Fruit fly (Drosophila melanogaster) whole organism, embryonic: ENCODE measurements around the gene CG13258.
A peak's percentile ranks its signal among the peaks of the same experiment; 100 is the strongest.

ENCODE experiments used
- ATbp ChIP-seq: fragments of 200-800 bp; sonication (Bioruptor generic); optimal IDR thresholded peaks from 2 replicates; lab custom pipeline; 2017; ENCODE audit warnings: missing biosample characterization, mild to moderate bottlenecking, missing genetic modification characterization, missing genetic modification reagents
- CG10147 ChIP-seq: fragments of 200-800 bp; sonication (Bioruptor generic); optimal IDR thresholded peaks from 2 replicates; lab custom pipeline; 2019; ENCODE audit warnings: missing biosample characterization, mild to moderate bottlenecking, missing genetic modification characterization, moderate library complexity
- CG10321 ChIP-seq: fragments of 200-800 bp; sonication (Bioruptor generic); IDR thresholded peaks from 2 replicates; pipeline ENCODE4 v1.3.6; 2022; ENCODE audit warnings: missing biosample characterization, missing genetic modification characterization
- CG12659 ChIP-seq: fragments of 200-800 bp; sonication (Bioruptor generic); optimal IDR thresholded peaks from 3 replicates; lab custom pipeline; 2017; ENCODE audit warnings: mild to moderate bottlenecking, missing biosample characterization, missing genetic modification reagents, missing genetic modification characterization
- CG13123 ChIP-seq: fragments of 200-800 bp; sonication (Bioruptor generic); optimal IDR thresholded peaks from 2 replicates; lab custom pipeline; 2016; ENCODE audit warnings: missing biosample characterization, missing genetic modification characterization
- CG14965 ChIP-seq: fragments of 200-800 bp; sonication (Bioruptor generic); optimal IDR thresholded peaks from 2 replicates; lab custom pipeline; 2016; ENCODE audit warnings: missing biosample characterization, missing genetic modification characterization, borderline replicate concordance
- CG1602 ChIP-seq: fragments of 200-800 bp; sonication (Bioruptor generic); optimal IDR thresholded peaks from 3 replicates; lab custom pipeline; 2016; ENCODE audit warnings: missing biosample characterization, missing genetic modification characterization
- CG1603 ChIP-seq: fragments of 200-800 bp; sonication (Bioruptor generic); optimal IDR thresholded peaks from 2 replicates; lab custom pipeline; 2019; ENCODE audit warnings: missing biosample characterization, mild to moderate bottlenecking, missing genetic modification characterization, moderate library complexity
- CG17359 ChIP-seq: fragments of 200-800 bp; sonication (Bioruptor generic); optimal IDR thresholded peaks from 3 replicates; lab custom pipeline; 2018; ENCODE audit warnings: missing biosample characterization, mild to moderate bottlenecking, missing genetic modification characterization, moderate library complexity
- CG17361 ChIP-seq: fragments of 200-800 bp; sonication (Bioruptor generic); IDR thresholded peaks from 3 replicates; pipeline ENCODE4 v1.3.6; 2022; ENCODE audit warnings: missing biosample characterization, missing genetic modification characterization
- CG2116 ChIP-seq: fragments of 200-800 bp; sonication (Bioruptor generic); optimal IDR thresholded peaks from 3 replicates; lab custom pipeline; 2018; ENCODE audit warnings: missing biosample characterization, mild to moderate bottlenecking, missing genetic modification characterization
- CG30403 ChIP-seq: fragments of 200-800 bp; sonication (Bioruptor generic); optimal IDR thresholded peaks from 3 replicates; lab custom pipeline; 2016; ENCODE audit warnings: missing biosample characterization, missing genetic modification characterization
- CG34422 ChIP-seq: fragments of 200-800 bp; sonication (Bioruptor generic); IDR thresholded peaks from 3 replicates; pipeline ENCODE4 v1.3.6; 2022; ENCODE audit warnings: missing biosample characterization, missing genetic modification characterization
- CG3726 ChIP-seq: fragments of 200-800 bp; sonication (Bioruptor generic); IDR thresholded peaks from 3 replicates; pipeline ENCODE4, ENCODE4 v1.3.6; 2022; ENCODE audit warnings: missing biosample characterization, missing genetic modification characterization
- CG3995 ChIP-seq: fragments of 200-800 bp; sonication (Bioruptor generic); optimal IDR thresholded peaks from 3 replicates; lab custom pipeline; 2016; ENCODE audit warnings: missing biosample characterization, missing genetic modification characterization
- CG6854 ChIP-seq: fragments of 200-800 bp; sonication (Bioruptor generic); optimal IDR thresholded peaks from 3 replicates; lab custom pipeline; 2017; ENCODE audit warnings: missing biosample characterization, mild to moderate bottlenecking, missing genetic modification characterization
- CG7556 ChIP-seq: fragments of 200-800 bp; sonication (Bioruptor generic); optimal IDR thresholded peaks from 2 replicates; lab custom pipeline; 2017; ENCODE audit warnings: missing biosample characterization, mild to moderate bottlenecking, missing genetic modification characterization
- CG8388 ChIP-seq: fragments of 200-800 bp; sonication (Bioruptor generic); optimal IDR thresholded peaks from 2 replicates; lab custom pipeline; 2019; ENCODE audit warnings: missing biosample characterization, mild to moderate bottlenecking, missing genetic modification characterization, moderate library complexity
- CG8924 ChIP-seq: fragments of 200-800 bp; optimal IDR thresholded peaks from 3 replicates; lab custom pipeline; 2019; ENCODE audit warnings: missing biosample characterization, mild to moderate bottlenecking, missing genetic modification characterization, moderate library complexity
- CG8944 ChIP-seq: fragments of 200-800 bp; sonication (Bioruptor generic); optimal IDR thresholded peaks from 3 replicates; lab custom pipeline; 2016; ENCODE audit warnings: missing biosample characterization, missing genetic modification characterization
- CG9932 ChIP-seq: fragments of 200-800 bp; sonication (Bioruptor generic); IDR thresholded peaks from 2 replicates; pipeline ENCODE4 v1.3.6; 2022; ENCODE audit warnings: missing biosample characterization, missing genetic modification characterization
- Camta ChIP-seq: fragments of 200-800 bp; sonication (Bioruptor generic); optimal IDR thresholded peaks from 2 replicates; lab custom pipeline; 2016; ENCODE audit warnings: missing biosample characterization, missing genetic modification characterization
- Dad ChIP-seq: fragments of 200-800 bp; sonication (Bioruptor generic); optimal IDR thresholded peaks from 3 replicates; lab custom pipeline; 2016; ENCODE audit warnings: missing biosample characterization, missing genetic modification characterization
- Dek ChIP-seq: fragments of 200-800 bp; sonication (Bioruptor generic); optimal IDR thresholded peaks from 3 replicates; lab custom pipeline; 2019; ENCODE audit warnings: missing biosample characterization, mild to moderate bottlenecking, missing genetic modification characterization, moderate library complexity
- Ets97D ChIP-seq: fragments of 200-800 bp; sonication (Bioruptor generic); optimal IDR thresholded peaks from 3 replicates; lab custom pipeline; 2016; ENCODE audit warnings: missing biosample characterization, missing genetic modification characterization
- Fer3 ChIP-seq: fragments of 200-800 bp; sonication (Bioruptor generic); optimal IDR thresholded peaks from 2 replicates; lab custom pipeline; 2018; ENCODE audit warnings: missing biosample characterization, mild to moderate bottlenecking, missing genetic modification characterization, moderate library complexity
- Lpt ChIP-seq: fragments of >200 bp; optimal IDR thresholded peaks from 2 replicates; lab custom pipeline; 2018; ENCODE audit warnings: missing biosample characterization, missing genetic modification characterization
- Myb ChIP-seq: fragments of 200-800 bp; sonication (Bioruptor generic); optimal IDR thresholded peaks from 2 replicates; lab custom pipeline; 2016; ENCODE audit warnings: missing biosample characterization, missing genetic modification characterization
- NC2β ChIP-seq: fragments of 200-800 bp; sonication (Bioruptor generic); optimal IDR thresholded peaks from 2 replicates; lab custom pipeline; 2016; ENCODE audit warnings: missing biosample characterization, missing genetic modification characterization
- Sox102F ChIP-seq: fragments of 200-800 bp; sonication (Bioruptor generic); optimal IDR thresholded peaks from 2 replicates; lab custom pipeline; 2018; ENCODE audit warnings: missing biosample characterization, mild to moderate bottlenecking, missing genetic modification characterization, moderate library complexity
- Trl ChIP-seq, 3 experiments: fragments of >200 bp in 2 of 3; fragments of 200-800 bp in 1 of 3; sonication (Bioruptor generic) in 1 of 3; optimal IDR thresholded peaks; 2 replicates in 1 of 3; 3 replicates in 2 of 3; lab custom pipeline; 2016 to 2017; ENCODE audit warnings: missing biosample characterization in 1 of 3, missing genetic modification characterization in 1 of 3
- Vsx1 ChIP-seq: fragments of 200-800 bp; sonication (Bioruptor generic); optimal IDR thresholded peaks from 2 replicates; lab custom pipeline; 2017; ENCODE audit warnings: missing biosample characterization, mild to moderate bottlenecking, missing genetic modification characterization, missing genetic modification reagents
- bsh ChIP-seq, 2 experiments: fragments of 200-800 bp; sonication (Bioruptor generic); optimal IDR thresholded peaks; 2 replicates each; lab custom pipeline; 2017 to 2018; ENCODE audit warnings: mild to moderate bottlenecking in 2 of 2, missing biosample characterization in 2 of 2, missing genetic modification characterization in 2 of 2, moderate library complexity in 1 of 2
- chif ChIP-seq, 2 experiments: fragments of 200-800 bp; sonication (Bioruptor generic); optimal IDR thresholded peaks; 3 replicates each; lab custom pipeline; 2016; ENCODE audit warnings: missing biosample characterization in 2 of 2, missing genetic modification characterization in 2 of 2
- da ChIP-seq: fragments of 200-800 bp; sonication (Bioruptor generic); optimal IDR thresholded peaks from 2 replicates; lab custom pipeline; 2016; ENCODE audit warnings: missing biosample characterization, missing genetic modification characterization
- dmrt11E ChIP-seq: fragments of 200-800 bp; sonication (Bioruptor generic); optimal IDR thresholded peaks from 3 replicates; lab custom pipeline; 2018; ENCODE audit warnings: missing biosample characterization, mild to moderate bottlenecking, missing genetic modification characterization, moderate library complexity
- gcm ChIP-seq: fragments of 200-800 bp; sonication (Bioruptor generic); optimal IDR thresholded peaks from 2 replicates; lab custom pipeline; 2019; ENCODE audit warnings: missing biosample characterization, mild to moderate bottlenecking, missing genetic modification characterization, moderate library complexity
- gfzf ChIP-seq: fragments of 200-800 bp; sonication (Bioruptor generic); optimal IDR thresholded peaks from 2 replicates; lab custom pipeline; 2016; ENCODE audit warnings: missing biosample characterization, mild to moderate bottlenecking, missing genetic modification characterization, moderate library complexity
- h ChIP-seq: fragments of >200 bp; optimal IDR thresholded peaks from 2 replicates; lab custom pipeline; 2017
- ken ChIP-seq: fragments of 200-800 bp; sonication (Bioruptor generic); IDR thresholded peaks from 3 replicates; pipeline ENCODE4 v1.3.6; 2022; ENCODE audit warnings: missing biosample characterization, missing genetic modification characterization
- lbe ChIP-seq: fragments of 200-800 bp; sonication (Bioruptor generic); optimal IDR thresholded peaks from 2 replicates; lab custom pipeline; 2016; ENCODE audit warnings: missing biosample characterization, mild to moderate bottlenecking, missing genetic modification characterization
- lilli ChIP-seq: fragments of 200-800 bp; sonication (Bioruptor generic); optimal IDR thresholded peaks from 3 replicates; lab custom pipeline; 2016; ENCODE audit warnings: missing biosample characterization, missing genetic modification characterization
- pfk ChIP-seq: fragments of 200-800 bp; sonication (Bioruptor generic); optimal IDR thresholded peaks from 2 replicates; lab custom pipeline; 2018; ENCODE audit warnings: missing biosample characterization, mild to moderate bottlenecking, missing genetic modification characterization, moderate library complexity
- sc ChIP-seq, 3 experiments: fragments of >200 bp in 2 of 3; fragments of 200-800 bp in 1 of 3; sonication (Bioruptor generic) in 1 of 3; optimal IDR thresholded peaks; 2 replicates in 2 of 3; 3 replicates in 1 of 3; lab custom pipeline; 2017; ENCODE audit warnings: mild to moderate bottlenecking in 1 of 3, missing biosample characterization in 1 of 3, missing genetic modification characterization in 1 of 3, missing genetic modification reagents in 1 of 3
- schlank ChIP-seq: fragments of 200-800 bp; sonication (Bioruptor generic); optimal IDR thresholded peaks from 2 replicates; lab custom pipeline; 2018; ENCODE audit warnings: missing biosample characterization, mild to moderate bottlenecking, missing genetic modification characterization
- slbo ChIP-seq: fragments of 200-800 bp; sonication (Bioruptor generic); IDR thresholded peaks from 2 replicates; pipeline ENCODE4 v1.3.6; 2022; ENCODE audit warnings: missing biosample characterization, missing genetic modification characterization
- slou ChIP-seq: fragments of 200-800 bp; sonication (Bioruptor generic); optimal IDR thresholded peaks from 3 replicates; lab custom pipeline; 2016; ENCODE audit warnings: missing biosample characterization, missing genetic modification characterization
- vvl ChIP-seq: fragments of 200-800 bp; sonication (Bioruptor generic); IDR thresholded peaks from 2 replicates; pipeline ENCODE4 v1.3.6; 2022; ENCODE audit warnings: missing biosample characterization, missing genetic modification characterization

Gene CG13258

dm6 chr2L:16302773-16303279, 10.0 kb upstream of the CG13258 start, which contains the start of gene GMF (continued):
- TF ChIP-seq sc (optimal IDR thresholded peaks at IDR 0.05; lab: Kevin White, UChicago) (no peak), sc (GFP tag; optimal IDR thresholded peaks at IDR 0.05; lab: Kevin White, UChicago) (no peak), CG10321 (GFP tag; lab: Robert Waterston, UW) (no peak), slou (GFP tag; lab: Kevin White, UChicago) (no peak), pfk (GFP tag; lab: Kevin White, UChicago) (no peak), CG14965 (GFP tag; lab: Kevin White, UChicago) (no peak), bsh (GFP tag; optimal IDR thresholded peaks at IDR 0.05; lab: Kevin White, UChicago) (peak in 1 of 2 experiments; percentile 40), lbe (GFP tag; lab: Kevin White, UChicago) (peak; percentile 38), CG9932 (peak; percentile 45), dmrt11E (tag; lab: Kevin White, UChicago) (peak; percentile 60), NC2β (GFP tag; lab: Kevin White, UChicago) (peak; percentile 38), Dad (GFP tag; lab: Kevin White, UChicago) (no peak), CG3995 (peak; percentile 53), gcm (peak; percentile 1), vvl (GFP tag; lab: Robert Waterston, UW) (peak; percentile 49; the same call in 1 of the 2 replicates), CG34422 (GFP tag; lab: Robert Waterston, UW) (0 out of 3 replicates have a peak, but pooled peaks have one; percentile 11), CG2116 (peak; percentile 62), slbo (GFP tag; lab: Robert Waterston, UW) (peak; percentile 45; the same call in 1 of the 2 replicates), CG6854 (GFP tag; lab: Kevin White, UChicago) (no peak), schlank (no peak), lilli (GFP tag; lab: Kevin White, UChicago) (peak; percentile 45), CG30403 (peak; percentile 49), CG1603 (tag; lab: Kevin White, UChicago) (no peak), CG12659 (peak; percentile 67), CG13123 (GFP tag; lab: Kevin White, UChicago) (peak; percentile 5), gfzf (GFP tag; lab: Kevin White, UChicago) (peak; percentile 78), CG8924 (tag; lab: Kevin White, UChicago) (peak; percentile 62), CG1602 (GFP tag; lab: Kevin White, UChicago) (peak; percentile 23), Ets97D (GFP tag; lab: Kevin White, UChicago) (peak; percentile 45), CG17361 (GFP tag; lab: Robert Waterston, UW) (peak; percentile 78; the same call in 2 of the 3 replicates), Fer3 (peak; percentile 20), CG8388 (GFP tag; lab: Kevin White, UChicago) (peak; percentile 54), da (GFP tag; lab: Kevin White, UChicago) (no peak)

DNA sequence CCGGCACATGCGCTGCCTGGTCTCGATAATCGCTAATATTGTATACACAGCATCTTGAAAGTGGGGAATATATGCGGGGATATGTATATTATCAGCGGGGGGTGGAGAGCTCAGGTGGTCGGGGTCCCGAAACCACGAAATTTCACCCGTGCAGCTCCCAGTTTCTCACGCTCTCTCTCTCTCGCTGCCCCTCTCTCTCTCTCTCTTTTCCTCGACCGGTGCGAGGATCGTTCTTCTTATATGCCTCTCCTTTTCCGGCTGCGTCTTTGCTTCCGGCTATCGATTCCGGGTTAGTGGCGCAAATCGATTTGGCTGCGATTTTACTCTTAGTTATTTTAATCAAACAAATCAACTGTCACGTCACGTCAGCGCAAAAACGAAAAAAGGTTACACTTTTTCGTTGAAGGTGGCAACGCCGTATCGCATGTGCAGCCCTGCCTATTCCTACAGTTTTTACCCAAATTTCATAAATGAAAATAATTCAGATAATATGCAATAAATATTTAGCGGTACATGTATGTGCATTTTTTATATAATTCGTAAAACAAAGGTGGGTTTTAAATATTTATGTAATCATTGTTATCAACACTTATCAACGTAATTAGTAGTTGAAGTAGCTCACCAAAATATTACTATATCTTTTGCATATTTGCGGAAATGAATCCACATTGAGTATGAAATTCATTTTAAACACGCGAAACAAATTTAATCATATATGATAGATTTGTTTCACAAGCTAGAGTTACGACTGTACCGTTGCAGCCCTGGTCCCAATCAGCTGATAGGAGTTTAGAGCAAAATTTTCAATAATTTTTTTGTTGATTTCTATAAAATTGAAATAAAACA, 6.9 kb upstream of the CG13258 start, which contains the start of the genes heix and CG17328:
TSS of gene heix (minus strand) at position 393 of the 846 bp plus-strand sequence.
TSS of gene CG17328 (plus strand) at position 478 of the 846 bp plus-strand sequence.
- peak; percentile 57 for TF ChIP-seq CG8944 (GFP tag; lab: Kevin White, UChicago)
- peak; percentile 63 for TF ChIP-seq CG17359 (tag; lab: Kevin White, UChicago)
- peak; percentile 39 for TF ChIP-seq Myb
- no peak for TF ChIP-seq CG10147 (GFP tag; lab: Kevin White, UChicago)
- TF ChIP-seq Trl (optimal IDR thresholded peaks at IDR 0.05; lab: Kevin White, UChicago), result peak; percentile 88 to 89
- TF ChIP-seq Trl (GFP tag; optimal IDR thresholded peaks at IDR 0.05; lab: Kevin White, UChicago), result peak; percentile 48
- TF ChIP-seq Dek, result peak; percentile 76
- peak; percentile 76 for TF ChIP-seq ken (GFP tag; lab: Robert Waterston, UW)
- TF ChIP-seq CG7556 (GFP tag; lab: Kevin White, UChicago), result peak; percentile 72
- TF ChIP-seq Lpt, result no peak
- peak; percentile 26 for TF ChIP-seq CG6854 (GFP tag; lab: Kevin White, UChicago)
- TF ChIP-seq Camta (GFP tag; lab: Kevin White, UChicago), result peak; percentile 49
- no peak for TF ChIP-seq ATbp (GFP tag; lab: Kevin White, UChicago)
- TF ChIP-seq h, result no peak
- no peak for TF ChIP-seq CG3726 (GFP tag; lab: Robert Waterston, UW)
- TF ChIP-seq Sox102F (GFP tag; lab: Kevin White, UChicago), result no peak
- peak; percentile 5 to 64 for TF ChIP-seq chif (GFP tag; optimal IDR thresholded peaks at IDR 0.05; lab: Kevin White, UChicago)
- TF ChIP-seq lbe (GFP tag; lab: Kevin White, UChicago), result peak; percentile 7
- TF ChIP-seq Vsx1 (GFP tag; lab: Kevin White, UChicago), result no peak
